Fruit fly (Drosophila melanogaster) whole organism, embryonic: Measurements from ENCODE around the gene Rab3-GAP.
A peak's percentile ranks its signal among the peaks of the same experiment; 100 is the strongest.

Experiments used
- CG10431 ChIP-seq: fragments of 200-800 bp; sonication (Bioruptor generic); optimal IDR thresholded peaks from 3 replicates; lab custom pipeline; 2018; ENCODE audit warnings: missing biosample characterization, mild to moderate bottlenecking, missing genetic modification characterization
- CG10543 ChIP-seq: fragments of 200-800 bp; sonication (Bioruptor generic); optimal IDR thresholded peaks from 3 replicates; lab custom pipeline; 2017; ENCODE audit warnings: missing biosample characterization, mild to moderate bottlenecking, missing genetic modification characterization, moderate library complexity
- CG14667 ChIP-seq: fragments of 200-800 bp; sonication (Bioruptor generic); IDR thresholded peaks from 2 replicates; pipeline ENCODE4 v1.3.6; 2022; ENCODE audit warnings: missing biosample characterization, missing genetic modification characterization
- CG16779 ChIP-seq: fragments of 200-800 bp; sonication (Bioruptor generic); IDR thresholded peaks from 2 replicates; pipeline ENCODE4 v1.3.6; 2022; ENCODE audit warnings: missing biosample characterization, missing genetic modification characterization
- CG16815 ChIP-seq: fragments of 200-800 bp; sonication (Bioruptor generic); optimal IDR thresholded peaks from 3 replicates; lab custom pipeline; 2017; ENCODE audit warnings: missing biosample characterization, mild to moderate bottlenecking, missing genetic modification characterization
- CG17829 ChIP-seq: fragments of 200-800 bp; optimal IDR thresholded peaks from 2 replicates; lab custom pipeline; 2019; ENCODE audit warnings: missing biosample characterization, mild to moderate bottlenecking, missing genetic modification characterization, moderate library complexity
- CG2199 ChIP-seq: fragments of 200-800 bp; sonication (Bioruptor generic); IDR thresholded peaks from 3 replicates; pipeline ENCODE4 v1.3.6; 2022; ENCODE audit warnings: missing biosample characterization, missing genetic modification characterization
- CG30020 ChIP-seq: fragments of 200-800 bp; optimal IDR thresholded peaks from 2 replicates; lab custom pipeline; 2019; ENCODE audit warnings: missing biosample characterization, mild to moderate bottlenecking, missing genetic modification characterization, moderate library complexity
- CG30431 ChIP-seq: fragments of 200-800 bp; sonication (Bioruptor generic); optimal IDR thresholded peaks from 2 replicates; lab custom pipeline; 2017; ENCODE audit warnings: missing biosample characterization, missing genetic modification characterization
- CG32767 ChIP-seq: fragments of 200-800 bp; sonication (Bioruptor generic); IDR thresholded peaks from 2 replicates; pipeline ENCODE4 v1.3.6; 2022; ENCODE audit warnings: missing biosample characterization, missing genetic modification characterization
- CG32772 ChIP-seq: fragments of 200-800 bp; sonication (Bioruptor generic); IDR thresholded peaks from 2 replicates; pipeline ENCODE4 v1.3.6; 2022; ENCODE audit warnings: missing biosample characterization, missing genetic modification characterization
- CG33213 ChIP-seq: fragments of 200-800 bp; sonication (Bioruptor generic); optimal IDR thresholded peaks from 3 replicates; lab custom pipeline; 2016; ENCODE audit warnings: missing biosample characterization, missing genetic modification characterization
- CG4360 ChIP-seq: fragments of 200-800 bp; sonication (Bioruptor generic); IDR thresholded peaks from 2 replicates; pipeline ENCODE4 v1.3.6; 2022; ENCODE audit warnings: missing biosample characterization, missing genetic modification characterization
- CG6654 ChIP-seq: fragments of 200-800 bp; sonication (Bioruptor generic); optimal IDR thresholded peaks from 2 replicates; lab custom pipeline; 2017; ENCODE audit warnings: missing biosample characterization, mild to moderate bottlenecking, missing genetic modification characterization
- CG7987 ChIP-seq: fragments of 200-800 bp; sonication (Bioruptor generic); optimal IDR thresholded peaks from 2 replicates; lab custom pipeline; 2018; ENCODE audit warnings: missing biosample characterization, mild to moderate bottlenecking, missing genetic modification characterization, moderate library complexity
- CG9797 ChIP-seq: fragments of 200-800 bp; sonication (Bioruptor generic); optimal IDR thresholded peaks from 3 replicates; lab custom pipeline; 2018; ENCODE audit warnings: missing biosample characterization, mild to moderate bottlenecking, missing genetic modification characterization
- CG9932 ChIP-seq: fragments of 200-800 bp; sonication (Bioruptor generic); IDR thresholded peaks from 2 replicates; pipeline ENCODE4 v1.3.6; 2022; ENCODE audit warnings: missing biosample characterization, missing genetic modification characterization
- Doc3 ChIP-seq: fragments of 200-800 bp; sonication (Bioruptor generic); IDR thresholded peaks from 3 replicates; pipeline ENCODE4 v1.3.6; 2022; ENCODE audit warnings: missing biosample characterization, missing genetic modification characterization; ENCODE audit not compliant: partially characterized antibody
- Dp ChIP-seq: fragments of 200-800 bp; sonication (Bioruptor generic); optimal IDR thresholded peaks from 2 replicates; lab custom pipeline; 2018; ENCODE audit warnings: missing biosample characterization, mild to moderate bottlenecking, missing genetic modification characterization, moderate library complexity
- Drgx ChIP-seq: fragments of 200-800 bp; sonication (Bioruptor generic); IDR thresholded peaks from 2 replicates; pipeline ENCODE4 v1.3.6; 2022; ENCODE audit warnings: missing biosample characterization, missing genetic modification characterization
- HLH4C ChIP-seq: fragments of 200-800 bp; sonication (Bioruptor generic); IDR thresholded peaks from 3 replicates; pipeline ENCODE4 v1.3.6; 2022; ENCODE audit warnings: missing biosample characterization, missing genetic modification characterization; ENCODE audit not compliant: partially characterized antibody
- HmgD ChIP-seq: fragments of 200-800 bp; sonication (Bioruptor generic); optimal IDR thresholded peaks from 3 replicates; lab custom pipeline; 2016; ENCODE audit warnings: missing biosample characterization, missing genetic modification characterization
- HmgZ ChIP-seq: fragments of 200-800 bp; sonication (Bioruptor generic); optimal IDR thresholded peaks from 2 replicates; lab custom pipeline; 2018; ENCODE audit warnings: missing biosample characterization, mild to moderate bottlenecking, missing genetic modification characterization
- Lpt ChIP-seq: fragments of >200 bp; optimal IDR thresholded peaks from 2 replicates; lab custom pipeline; 2018; ENCODE audit warnings: missing biosample characterization, missing genetic modification characterization
- MBD-R2 ChIP-seq: fragments of 200-800 bp; sonication (Bioruptor generic); IDR thresholded peaks from 2 replicates; pipeline ENCODE4 v1.3.6; 2022; ENCODE audit warnings: missing biosample characterization, missing genetic modification characterization
- NC2α ChIP-seq: fragments of 200-800 bp; sonication (Bioruptor generic); optimal IDR thresholded peaks from 2 replicates; lab custom pipeline; 2016; ENCODE audit warnings: missing biosample characterization, missing genetic modification characterization
- Oli ChIP-seq: fragments of 200-800 bp; sonication (Bioruptor generic); optimal IDR thresholded peaks from 2 replicates; lab custom pipeline; 2018; ENCODE audit warnings: missing biosample characterization, mild to moderate bottlenecking, missing genetic modification characterization, moderate library complexity
- Opbp ChIP-seq: fragments of 200-800 bp; sonication (Bioruptor generic); IDR thresholded peaks from 3 replicates; pipeline ENCODE4 v1.3.6; 2022; ENCODE audit warnings: missing biosample characterization, missing genetic modification characterization; ENCODE audit not compliant: partially characterized antibody
- Sin3A ChIP-seq: fragments of >200 bp; optimal IDR thresholded peaks from 2 replicates; lab custom pipeline; 2018
- Sox102F ChIP-seq: fragments of 200-800 bp; sonication (Bioruptor generic); optimal IDR thresholded peaks from 2 replicates; lab custom pipeline; 2018; ENCODE audit warnings: missing biosample characterization, mild to moderate bottlenecking, missing genetic modification characterization, moderate library complexity
- Ssrp ChIP-seq: fragments of 200-800 bp; sonication (Bioruptor generic); optimal IDR thresholded peaks from 2 replicates; lab custom pipeline; 2018; ENCODE audit warnings: missing biosample characterization, mild to moderate bottlenecking, missing genetic modification characterization, moderate library complexity
- ap ChIP-seq: fragments of 200-800 bp; sonication (Bioruptor generic); IDR thresholded peaks from 2 replicates; pipeline ENCODE4 v1.3.6; 2022; ENCODE audit warnings: missing biosample characterization, missing genetic modification characterization
- ash1 ChIP-seq: fragments of 200-800 bp; sonication (Bioruptor generic); optimal IDR thresholded peaks from 2 replicates; lab custom pipeline; 2018; ENCODE audit warnings: missing biosample characterization, mild to moderate bottlenecking, missing genetic modification characterization
- cato ChIP-seq: fragments of 200-800 bp; sonication (Bioruptor generic); optimal IDR thresholded peaks from 2 replicates; lab custom pipeline; 2016; ENCODE audit warnings: missing biosample characterization, missing genetic modification characterization, borderline replicate concordance
- crol ChIP-seq: fragments of 200-800 bp; sonication (Bioruptor generic); IDR thresholded peaks from 2 replicates; pipeline ENCODE4 v1.3.6; 2022; ENCODE audit warnings: missing biosample characterization, missing genetic modification characterization
- cwo ChIP-seq: fragments of 200-800 bp; sonication (Bioruptor generic); optimal IDR thresholded peaks from 3 replicates; lab custom pipeline; 2017; ENCODE audit warnings: missing biosample characterization, missing genetic modification characterization, mild to moderate bottlenecking, moderate library complexity, missing genetic modification reagents
- ewg ChIP-seq: fragments of 200-800 bp; sonication (Bioruptor generic); optimal IDR thresholded peaks from 3 replicates; lab custom pipeline; 2017; ENCODE audit warnings: mild to moderate bottlenecking, missing biosample characterization, missing genetic modification reagents, missing genetic modification characterization
- gsb ChIP-seq: fragments of 200-800 bp; sonication (Bioruptor generic); IDR thresholded peaks from 2 replicates; pipeline ENCODE4 v1.3.6; 2022; ENCODE audit warnings: missing biosample characterization, missing genetic modification characterization
- inv ChIP-seq: fragments of 200-800 bp; sonication (Bioruptor generic); IDR thresholded peaks from 2 replicates; pipeline ENCODE4 v1.3.6; 2022; ENCODE audit warnings: missing biosample characterization, missing genetic modification characterization; ENCODE audit not compliant: partially characterized antibody
- kni ChIP-seq: fragments of 200-800 bp; sonication (Bioruptor generic); optimal IDR thresholded peaks from 3 replicates; lab custom pipeline; 2017; ENCODE audit warnings: mild to moderate bottlenecking, missing biosample characterization, missing genetic modification reagents, missing genetic modification characterization
- nerfin-1 ChIP-seq: fragments of 200-800 bp; sonication (Bioruptor generic); optimal IDR thresholded peaks from 3 replicates; lab custom pipeline; 2019; ENCODE audit warnings: missing biosample characterization, mild to moderate bottlenecking, missing genetic modification characterization, moderate library complexity
- nom ChIP-seq: fragments of 200-800 bp; sonication (Bioruptor generic); optimal IDR thresholded peaks from 2 replicates; lab custom pipeline; 2017; ENCODE audit warnings: missing biosample characterization, missing genetic modification characterization, mild to moderate bottlenecking, moderate library complexity, missing genetic modification reagents
- odd ChIP-seq: fragments of 200-800 bp; sonication (Bioruptor generic); optimal IDR thresholded peaks from 2 replicates; lab custom pipeline; 2017; ENCODE audit warnings: missing biosample characterization, mild to moderate bottlenecking, missing genetic modification characterization
- pfk ChIP-seq: fragments of 200-800 bp; sonication (Bioruptor generic); optimal IDR thresholded peaks from 2 replicates; lab custom pipeline; 2018; ENCODE audit warnings: missing biosample characterization, mild to moderate bottlenecking, missing genetic modification characterization, moderate library complexity
- pzg ChIP-seq: fragments of 200-800 bp; sonication (Bioruptor generic); optimal IDR thresholded peaks from 3 replicates; lab custom pipeline; 2018; ENCODE audit warnings: missing biosample characterization, mild to moderate bottlenecking, missing genetic modification characterization, moderate library complexity
- run ChIP-seq: fragments of 200-800 bp; sonication (Bioruptor generic); optimal IDR thresholded peaks from 3 replicates; lab custom pipeline; 2018; ENCODE audit warnings: missing biosample characterization, mild to moderate bottlenecking, missing genetic modification characterization
- sc ChIP-seq, 3 experiments: fragments of >200 bp in 2 of 3; fragments of 200-800 bp in 1 of 3; sonication (Bioruptor generic) in 1 of 3; optimal IDR thresholded peaks; 2 replicates in 2 of 3; 3 replicates in 1 of 3; lab custom pipeline; 2017; ENCODE audit warnings: mild to moderate bottlenecking in 1 of 3, missing biosample characterization in 1 of 3, missing genetic modification characterization in 1 of 3, missing genetic modification reagents in 1 of 3
- seq ChIP-seq: fragments of 200-800 bp; sonication (Bioruptor generic); IDR thresholded peaks from 2 replicates; pipeline ENCODE4 v1.3.6; 2022; ENCODE audit warnings: missing biosample characterization, missing genetic modification characterization
- sim ChIP-seq: fragments of 200-800 bp; sonication (Bioruptor generic); IDR thresholded peaks from 2 replicates; pipeline ENCODE4 v1.3.6; 2022; ENCODE audit warnings: missing biosample characterization, missing genetic modification characterization
- so ChIP-seq: fragments of 200-800 bp; sonication (Bioruptor generic); IDR thresholded peaks from 3 replicates; pipeline ENCODE4 v1.3.6; 2022; ENCODE audit warnings: missing biosample characterization, missing genetic modification characterization
- tna ChIP-seq: fragments of 200-800 bp; sonication (Bioruptor generic); IDR thresholded peaks from 2 replicates; pipeline ENCODE4 v1.3.6; 2022; ENCODE audit warnings: missing biosample characterization, missing genetic modification characterization; ENCODE audit not compliant: partially characterized antibody

Gene Rab3-GAP

DNA sequence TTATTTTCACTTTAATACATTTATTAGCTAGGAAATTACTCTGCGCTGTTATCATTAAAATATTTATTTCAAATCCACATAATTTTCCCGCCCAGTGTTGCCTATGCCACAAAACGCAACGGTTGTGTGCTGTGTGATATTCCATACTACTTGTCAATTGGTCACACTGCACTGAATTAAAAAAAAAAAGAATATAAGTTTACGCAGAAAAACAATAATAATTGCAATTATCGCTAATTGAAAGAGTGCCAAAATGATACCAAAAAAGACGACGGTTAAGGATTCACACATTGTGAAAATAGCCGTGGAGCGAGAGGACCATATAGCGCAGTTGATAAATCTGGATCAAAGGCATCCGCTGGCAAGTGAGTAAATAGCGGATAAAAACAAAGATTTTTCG lies 34.7 kb upstream of the Rab3-GAP start, which contains the start of gene Ced-12 (continued):
- TF ChIP-seq Dp: peak; percentile 90
- no peak for TF ChIP-seq CG2199 (GFP tag; lab: Robert Waterston, UW)
- no peak for TF ChIP-seq inv (GFP tag; lab: Robert Waterston, UW)
- TF ChIP-seq CG4360 (GFP tag; lab: Robert Waterston, UW): 0 out of 2 replicates have a peak, but pooled peaks have one; percentile 19
- no peak for TF ChIP-seq CG32767 (GFP tag; lab: Robert Waterston, UW)
- TF ChIP-seq CG16815: no peak
- no peak for TF ChIP-seq pfk
- no peak for TF ChIP-seq CG7987 (GFP tag; lab: Kevin White, UChicago)
- no peak for TF ChIP-seq seq (GFP tag; lab: Robert Waterston, UW)
- no peak for TF ChIP-seq ap (GFP tag; lab: Robert Waterston, UW)
- TF ChIP-seq Lpt: no peak
- TF ChIP-seq CG9932 (GFP tag; lab: Robert Waterston, UW): no peak
- TF ChIP-seq Drgx (GFP tag; lab: Robert Waterston, UW): no peak
- TF ChIP-seq CG33213 (GFP tag; lab: Kevin White, UChicago): no peak
- TF ChIP-seq HmgZ (tag; lab: Kevin White, UChicago): peak; percentile 5
- TF ChIP-seq nerfin-1: no peak
- no peak for TF ChIP-seq Doc3 (GFP tag; lab: Robert Waterston, UW)
- no peak for TF ChIP-seq tna (GFP tag; lab: Robert Waterston, UW)
- TF ChIP-seq kni (GFP tag; lab: Kevin White, UChicago): no peak
- TF ChIP-seq CG30431 (GFP tag; lab: Kevin White, UChicago): no peak
- no peak for TF ChIP-seq odd (GFP tag; lab: Kevin White, UChicago)
- no peak for TF ChIP-seq so (GFP tag; lab: Robert Waterston, UW)
- TF ChIP-seq gsb (GFP tag; lab: Robert Waterston, UW): no peak
- no peak for TF ChIP-seq CG10543 (GFP tag; lab: Kevin White, UChicago)
- no peak for TF ChIP-seq sim (GFP tag; lab: Robert Waterston, UW)
- TF ChIP-seq sc (optimal IDR thresholded peaks at IDR 0.05; lab: Kevin White, UChicago): no peak
- no peak for TF ChIP-seq sc (GFP tag; optimal IDR thresholded peaks at IDR 0.05; lab: Kevin White, UChicago)
- no peak for TF ChIP-seq run (tag; lab: Kevin White, UChicago)
- TF ChIP-seq nom: no peak
- TF ChIP-seq HLH4C: no peak
- TF ChIP-seq Ssrp (tag; lab: Kevin White, UChicago): no peak
- TF ChIP-seq HmgD (GFP tag; lab: Kevin White, UChicago): no peak
- no peak for TF ChIP-seq cato (GFP tag; lab: Kevin White, UChicago)
- no peak for TF ChIP-seq CG14667 (GFP tag; lab: Robert Waterston, UW)
- TF ChIP-seq pzg (GFP tag; lab: Kevin White, UChicago): peak; percentile 64
- TF ChIP-seq CG9797 (GFP tag; lab: Kevin White, UChicago): peak; percentile 57
- no peak for TF ChIP-seq CG6654 (GFP tag; lab: Kevin White, UChicago)
- no peak for TF ChIP-seq cwo
- peak; percentile 6 for TF ChIP-seq Sin3A (lab: Kevin White, UChicago)
- TF ChIP-seq CG30020 (tag; lab: Kevin White, UChicago): no peak
- TF ChIP-seq CG32772 (GFP tag; lab: Robert Waterston, UW): peak; percentile 50; the same call in 1 of the 2 replicates
- no peak for TF ChIP-seq Oli (tag; lab: Kevin White, UChicago)
- TF ChIP-seq NC2α (GFP tag; lab: Kevin White, UChicago): no peak
- TF ChIP-seq MBD-R2: peak; percentile 46
- no peak for TF ChIP-seq CG10431 (GFP tag; lab: Kevin White, UChicago)
- no peak for TF ChIP-seq Sox102F
- TF ChIP-seq CG17829 (tag; lab: Kevin White, UChicago): no peak
- 0 out of 3 replicates have a peak, but pooled peaks have one; percentile 8 for TF ChIP-seq Opbp (GFP tag; lab: Robert Waterston, UW)
- no peak for TF ChIP-seq CG16779 (GFP tag; lab: Robert Waterston, UW)
- no peak for TF ChIP-seq ewg (GFP tag; lab: Kevin White, UChicago)
- no peak for TF ChIP-seq ash1 (GFP tag; lab: Kevin White, UChicago)
- TF ChIP-seq crol (GFP tag; lab: Robert Waterston, UW): no peak
